Fruit fly (Drosophila melanogaster) whole organism, adult: Measurements from ENCODE around the gene Der-1.

Experiments
- CG12768 ChIP-seq: fragments of 200-800 bp; sonication (Bioruptor generic); optimal IDR thresholded peaks from 2 replicates; lab custom pipeline; 2017; ENCODE audit warnings: missing biosample characterization, missing genetic modification characterization, mild to moderate bottlenecking, moderate library complexity, missing genetic modification reagents
- CG14711 ChIP-seq: fragments of 200-800 bp; sonication (Bioruptor generic); optimal IDR thresholded peaks from 2 replicates; lab custom pipeline; 2018; ENCODE audit warnings: missing biosample characterization, mild to moderate bottlenecking, missing genetic modification characterization, moderate library complexity
- CG1620 ChIP-seq: fragments of 200-800 bp; sonication (Bioruptor generic); optimal IDR thresholded peaks from 2 replicates; lab custom pipeline; 2016; ENCODE audit warnings: missing biosample characterization, missing genetic modification characterization
- CG33017 ChIP-seq: fragments of 200-800 bp; sonication (Bioruptor generic); optimal IDR thresholded peaks from 2 replicates; lab custom pipeline; 2018; ENCODE audit warnings: missing biosample characterization, mild to moderate bottlenecking, missing genetic modification characterization, moderate library complexity
- CG5204 ChIP-seq: fragments of 200-800 bp; sonication (Bioruptor generic); optimal IDR thresholded peaks from 2 replicates; lab custom pipeline; 2016; ENCODE audit warnings: missing biosample characterization, missing genetic modification characterization
- CG7045 ChIP-seq: fragments of 200-800 bp; sonication (Bioruptor generic); optimal IDR thresholded peaks from 2 replicates; lab custom pipeline; 2017; ENCODE audit warnings: missing biosample characterization, mild to moderate bottlenecking, missing genetic modification characterization
- CG7101 ChIP-seq: fragments of 200-800 bp; sonication (Bioruptor generic); optimal IDR thresholded peaks from 2 replicates; lab custom pipeline; 2018; ENCODE audit warnings: missing biosample characterization, mild to moderate bottlenecking, missing genetic modification characterization, moderate library complexity
- Clk ChIP-seq: fragments of 200-800 bp; sonication (Bioruptor generic); optimal IDR thresholded peaks from 2 replicates; lab custom pipeline; 2017; ENCODE audit warnings: missing biosample characterization, missing genetic modification characterization
- Crg-1 ChIP-seq: fragments of 200-800 bp; sonication (Bioruptor generic); optimal IDR thresholded peaks from 2 replicates; lab custom pipeline; 2016; ENCODE audit warnings: missing biosample characterization, missing genetic modification characterization
- Hr96 ChIP-seq: fragments of 200-800 bp; sonication (Bioruptor generic); optimal IDR thresholded peaks from 2 replicates; lab custom pipeline; 2016; ENCODE audit warnings: missing biosample characterization, missing genetic modification characterization
- Mnt ChIP-seq: fragments of 200-800 bp; sonication (Bioruptor generic); optimal IDR thresholded peaks from 2 replicates; lab custom pipeline; 2016; ENCODE audit warnings: missing biosample characterization, mild to moderate bottlenecking, missing genetic modification characterization
- bab1 ChIP-seq: fragments of 200-800 bp; sonication (Bioruptor generic); optimal IDR thresholded peaks from 3 replicates; lab custom pipeline; 2019; ENCODE audit warnings: missing biosample characterization, mild to moderate bottlenecking, missing genetic modification characterization, moderate library complexity
- cic ChIP-seq: fragments of 200-800 bp; sonication (Bioruptor generic); optimal IDR thresholded peaks from 2 replicates; lab custom pipeline; 2017; ENCODE audit warnings: missing biosample characterization, mild to moderate bottlenecking, missing genetic modification characterization, moderate library complexity
- cnc ChIP-seq, 2 experiments: fragments of >200 bp; optimal IDR thresholded peaks; 2 replicates each; lab custom pipeline; 2017
- kay ChIP-seq: fragments of 200-800 bp; sonication (Bioruptor generic); peaks from one replicate; lab custom pipeline; 2016; ENCODE audit warnings: missing biosample characterization, missing genetic modification characterization, borderline replicate concordance
- ovo ChIP-seq: fragments of 200-800 bp; sonication (Bioruptor generic); optimal IDR thresholded peaks from 2 replicates; lab custom pipeline; 2016; ENCODE audit warnings: missing biosample characterization, missing genetic modification characterization
- pad ChIP-seq: fragments of 200-800 bp; sonication (Bioruptor generic); optimal IDR thresholded peaks from 3 replicates; lab custom pipeline; 2017; ENCODE audit warnings: missing biosample characterization, missing genetic modification characterization, mild to moderate bottlenecking, moderate library complexity, missing genetic modification reagents
- tj ChIP-seq: fragments of 200-800 bp; sonication (Bioruptor generic); optimal IDR thresholded peaks from 3 replicates; lab custom pipeline; 2017; ENCODE audit warnings: missing biosample characterization, mild to moderate bottlenecking, missing genetic modification characterization, moderate library complexity
- toe ChIP-seq: fragments of 200-800 bp; sonication (Bioruptor generic); optimal IDR thresholded peaks from 2 replicates; lab custom pipeline; 2016; ENCODE audit warnings: missing biosample characterization, missing genetic modification characterization

The Der-1 gene

DNA sequence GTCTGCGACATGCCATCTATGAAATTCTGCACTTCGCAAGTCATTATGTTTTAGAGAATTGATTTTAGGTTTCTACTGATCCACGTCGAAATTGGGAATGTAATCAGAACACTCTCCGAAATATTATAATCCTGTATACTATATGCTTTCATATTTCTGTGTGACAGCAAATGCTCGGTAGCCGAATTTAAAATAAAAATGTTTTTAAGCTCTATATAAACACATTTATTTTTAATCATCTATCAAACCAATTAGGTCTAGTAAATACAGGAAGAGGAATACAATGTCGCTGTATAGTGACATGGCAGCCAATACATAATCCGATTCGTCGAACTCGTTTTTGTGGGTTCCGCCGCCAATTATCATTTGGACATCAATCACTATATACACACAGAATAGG is 28.1 kb upstream of the Der-1 start, which contains the start of gene CG15357:
Gene CG15357 (minus strand): TSS at position 101 of the 400 bp plus-strand sequence.
- TF ChIP-seq CG7045 (GFP tag; lab: Kevin White, UChicago) (no peak), toe (GFP tag; lab: Kevin White, UChicago) (no peak), CG33017 (tag; lab: Kevin White, UChicago) (no peak), ovo (GFP tag; lab: Kevin White, UChicago) (no peak), pad (GFP tag; lab: Kevin White, UChicago) (no peak), CG12768 (GFP tag; lab: Kevin White, UChicago) (no peak), CG1620 (GFP tag; lab: Kevin White, UChicago) (no peak), Clk (GFP tag; lab: Kevin White, UChicago) (no peak), kay (GFP tag; lab: Kevin White, UChicago) (no peak), bab1 (GFP tag; lab: Kevin White, UChicago) (no peak), cic (GFP tag; lab: Kevin White, UChicago) (no peak)

DNA sequence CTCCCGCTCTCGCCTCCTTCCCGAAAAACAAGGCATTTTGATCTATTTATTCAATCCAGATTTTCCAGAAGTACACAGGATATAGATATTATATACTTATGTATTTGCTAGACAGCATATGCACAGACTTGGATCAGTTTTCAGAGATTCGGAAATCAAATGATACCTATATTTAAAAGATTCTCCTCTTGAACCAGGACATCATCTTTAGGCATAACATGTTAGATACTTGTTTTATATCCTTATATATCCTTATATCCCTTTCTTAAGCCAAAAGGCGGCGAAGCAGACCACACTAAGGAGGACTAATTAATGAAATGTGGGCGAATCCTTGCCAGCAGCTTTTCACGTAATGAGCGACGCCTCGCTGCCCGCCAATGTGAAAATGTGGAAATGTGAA is 27.1 kb upstream of the Der-1 start, which contains the start of gene CG33673:
Gene CG33673 (minus strand): TSS at position 101 of the 400 bp plus-strand sequence.
- TF ChIP-seq kay (GFP tag; lab: Kevin White, UChicago) = no peak
- no peak for TF ChIP-seq CG5204
- TF ChIP-seq Clk (GFP tag; lab: Kevin White, UChicago) = no peak
- TF ChIP-seq tj (GFP tag; lab: Kevin White, UChicago) = no peak
- TF ChIP-seq Mnt (GFP tag; lab: Kevin White, UChicago) = no peak
- TF ChIP-seq toe (GFP tag; lab: Kevin White, UChicago) = no peak
- no peak for TF ChIP-seq Hr96 (GFP tag; lab: Kevin White, UChicago)
- TF ChIP-seq ovo (GFP tag; lab: Kevin White, UChicago) = no peak
- no peak for TF ChIP-seq bab1 (GFP tag; lab: Kevin White, UChicago)
- TF ChIP-seq CG7101 = no peak
- TF ChIP-seq CG12768 (GFP tag; lab: Kevin White, UChicago) = no peak
- no peak for TF ChIP-seq pad (GFP tag; lab: Kevin White, UChicago)
- TF ChIP-seq CG14711 (tag; lab: Kevin White, UChicago) = no peak
- TF ChIP-seq CG1620 (GFP tag; lab: Kevin White, UChicago) = no peak
- TF ChIP-seq Crg-1 (GFP tag; lab: Kevin White, UChicago) = no peak

DNA sequence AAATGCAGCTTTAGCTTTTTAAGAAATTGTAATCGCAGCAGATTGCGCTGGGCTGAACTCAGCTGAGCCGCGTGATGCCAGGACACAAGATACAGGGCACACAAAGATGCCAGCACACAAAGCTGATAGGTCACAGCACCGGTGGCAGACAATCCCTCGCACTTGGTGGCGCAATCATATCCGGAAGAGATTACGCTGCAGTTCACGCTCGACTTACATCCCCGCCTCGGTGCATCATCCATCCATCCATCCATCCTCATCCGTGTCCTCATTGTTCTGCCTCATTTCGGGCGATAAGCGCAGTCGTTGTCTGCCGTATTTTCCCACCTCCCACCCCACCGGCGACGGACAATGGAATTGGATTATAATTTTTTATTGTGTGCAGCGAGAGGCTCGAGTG is 25.8 kb upstream of the Der-1 start:
- TF ChIP-seq toe (GFP tag; lab: Kevin White, UChicago) (no peak), Mnt (GFP tag; lab: Kevin White, UChicago) (no peak), CG33017 (tag; lab: Kevin White, UChicago) (no peak), kay (GFP tag; lab: Kevin White, UChicago) (no peak)

DNA sequence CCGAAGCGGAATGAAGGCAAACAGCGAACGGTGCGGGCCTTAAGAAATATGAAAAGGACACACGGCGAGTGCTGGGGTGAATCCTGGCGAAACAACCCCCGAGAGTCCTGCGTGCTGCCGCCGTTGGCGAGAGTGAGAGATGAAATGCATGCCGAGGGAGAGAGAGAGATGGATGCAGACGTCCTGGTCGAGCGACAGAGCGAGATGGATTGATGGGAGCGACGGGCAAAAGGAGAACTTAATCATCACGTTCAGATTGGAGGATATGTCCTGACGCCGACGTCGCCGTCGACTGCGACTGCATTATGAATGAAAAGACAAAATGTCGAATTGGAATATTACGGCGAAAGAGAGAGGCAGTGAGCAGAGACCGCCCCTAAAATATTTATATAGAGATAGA is 19.2 kb upstream of the Der-1 start:
- TF ChIP-seq CG7101 (no peak), cic (GFP tag; lab: Kevin White, UChicago) (no peak), pad (GFP tag; lab: Kevin White, UChicago) (no peak), toe (GFP tag; lab: Kevin White, UChicago) (no peak), CG14711 (tag; lab: Kevin White, UChicago) (no peak), kay (GFP tag; lab: Kevin White, UChicago) (no peak), CG12768 (GFP tag; lab: Kevin White, UChicago) (no peak), CG1620 (GFP tag; lab: Kevin White, UChicago) (no peak), Hr96 (GFP tag; lab: Kevin White, UChicago) (no peak)

DNA sequence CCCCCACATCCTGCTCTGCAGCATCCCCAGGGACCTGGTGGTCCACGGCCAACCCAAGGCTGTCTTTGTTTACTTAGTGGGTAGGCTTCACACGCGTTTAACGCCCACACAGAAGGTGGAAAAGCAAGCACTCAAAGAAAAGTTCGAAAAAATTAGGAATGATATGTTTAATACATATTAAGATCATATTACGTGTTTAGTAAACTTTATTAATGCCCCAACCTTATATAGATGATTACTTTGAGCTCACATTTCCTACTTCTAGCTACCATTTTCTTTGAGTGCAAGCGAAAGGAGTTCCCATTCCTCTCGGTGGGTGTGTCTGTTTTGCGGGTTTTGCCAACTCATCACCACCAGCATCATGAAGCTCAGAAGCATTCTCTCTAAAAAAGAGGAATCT is 14.3 kb upstream of the Der-1 start:
- TF ChIP-seq CG12768 (GFP tag; lab: Kevin White, UChicago) (no peak), CG33017 (tag; lab: Kevin White, UChicago) (no peak)

DNA sequence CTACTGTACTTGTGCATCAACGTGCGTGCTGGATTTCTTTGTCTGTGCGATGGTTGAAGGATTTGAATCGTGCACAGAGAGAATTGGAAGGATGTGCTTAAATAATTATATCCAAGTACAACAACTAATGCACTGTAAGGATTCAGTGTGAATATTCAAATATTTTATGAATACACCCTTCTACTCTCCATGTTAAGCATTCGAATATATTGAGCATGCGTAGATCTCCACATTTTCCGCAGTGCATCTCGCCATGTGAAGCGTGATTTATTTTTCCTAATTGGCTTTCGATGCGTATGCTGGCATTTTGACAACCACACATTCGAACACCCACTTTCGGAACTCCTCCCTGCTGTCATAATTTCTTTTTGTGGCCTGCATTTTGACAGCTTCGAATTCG is 13.7 kb upstream of the Der-1 start:
- TF ChIP-seq cnc (optimal IDR thresholded peaks at IDR 0.05; lab: Kevin White, UChicago) = no peak
- no peak for TF ChIP-seq CG1620 (GFP tag; lab: Kevin White, UChicago)
- no peak for TF ChIP-seq Mnt (GFP tag; lab: Kevin White, UChicago)
- TF ChIP-seq CG7045 (GFP tag; lab: Kevin White, UChicago) = no peak
- TF ChIP-seq CG5204 = no peak

DNA sequence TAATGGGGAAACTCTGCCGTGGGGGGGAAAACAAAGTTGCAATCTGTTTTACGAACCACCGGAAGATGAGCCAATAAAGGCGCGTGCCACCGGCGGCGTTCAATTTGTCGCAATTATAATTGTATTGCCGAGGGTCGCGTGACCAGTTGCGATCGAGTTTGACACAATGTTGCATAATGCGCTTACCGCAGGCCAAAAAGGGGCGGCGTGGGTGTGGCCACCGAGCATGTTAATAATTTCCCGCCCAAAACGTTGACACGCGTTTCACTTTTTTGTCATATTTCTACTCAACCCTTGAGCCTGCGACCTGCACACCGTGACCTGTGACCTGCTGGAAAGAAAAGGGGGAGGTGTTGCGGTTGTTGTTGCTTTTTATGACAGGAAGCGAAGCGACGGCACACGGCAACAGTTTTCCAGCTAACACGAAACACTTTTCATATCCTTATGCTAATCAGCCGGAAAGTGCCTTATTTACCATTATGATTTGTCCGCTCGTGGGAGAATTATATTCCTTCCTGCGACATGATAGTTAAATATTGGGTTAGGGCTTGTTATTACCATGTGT is 11.7 kb upstream of the Der-1 start:
- TF ChIP-seq Hr96 (GFP tag; lab: Kevin White, UChicago) = no peak
- no peak for TF ChIP-seq toe (GFP tag; lab: Kevin White, UChicago)
- no peak for TF ChIP-seq CG1620 (GFP tag; lab: Kevin White, UChicago)
- no peak for TF ChIP-seq CG12768 (GFP tag; lab: Kevin White, UChicago)
- no peak for TF ChIP-seq bab1 (GFP tag; lab: Kevin White, UChicago)
- no peak for TF ChIP-seq pad (GFP tag; lab: Kevin White, UChicago)
- TF ChIP-seq ovo (GFP tag; lab: Kevin White, UChicago) = no peak
- no peak for TF ChIP-seq Crg-1 (GFP tag; lab: Kevin White, UChicago)
- no peak for TF ChIP-seq cnc (optimal IDR thresholded peaks at IDR 0.05; lab: Kevin White, UChicago)
- no peak for TF ChIP-seq CG14711 (tag; lab: Kevin White, UChicago)
- no peak for TF ChIP-seq CG7045 (GFP tag; lab: Kevin White, UChicago)
